Fruit fly (Drosophila melanogaster) whole organism, pupa: Measurements from ENCODE around the gene CG32590.
A peak's percentile ranks its signal among the peaks of the same experiment; 100 is the strongest.

Experiments
- CG10348 ChIP-seq: fragments of 200-800 bp; sonication (Bioruptor generic); IDR thresholded peaks from 2 replicates; pipeline ENCODE4 v1.3.6; 2022; ENCODE audit warnings: missing biosample characterization, missing genetic modification characterization
- CG12605 ChIP-seq: fragments of 200-800 bp; sonication (Bioruptor generic); IDR thresholded peaks from 2 replicates; pipeline ENCODE4 v1.3.6; 2022; ENCODE audit warnings: missing biosample characterization, missing genetic modification characterization
- CG13204 ChIP-seq: fragments of 200-800 bp; sonication (Bioruptor generic); optimal IDR thresholded peaks from 2 replicates; lab custom pipeline; 2018; ENCODE audit warnings: missing biosample characterization, mild to moderate bottlenecking, missing genetic modification characterization, moderate library complexity
- CG14655 ChIP-seq: fragments of 200-800 bp; sonication (Bioruptor generic); optimal IDR thresholded peaks from 3 replicates; lab custom pipeline; 2017; ENCODE audit warnings: mild to moderate bottlenecking, missing biosample characterization, missing genetic modification reagents, missing genetic modification characterization
- CG15710 ChIP-seq: fragments of 200-800 bp; sonication (Bioruptor generic); optimal IDR thresholded peaks from 2 replicates; lab custom pipeline; 2018; ENCODE audit warnings: missing biosample characterization, mild to moderate bottlenecking, missing genetic modification characterization, moderate library complexity
- CG17806 ChIP-seq: fragments of 200-800 bp; sonication (Bioruptor generic); optimal IDR thresholded peaks from 2 replicates; lab custom pipeline; 2018; ENCODE audit warnings: missing biosample characterization, mild to moderate bottlenecking, missing genetic modification characterization, moderate library complexity
- CG32121 ChIP-seq: fragments of 200-800 bp; sonication (Bioruptor generic); IDR thresholded peaks from 2 replicates; pipeline ENCODE4 v1.3.6; 2022; ENCODE audit warnings: missing biosample characterization, missing genetic modification characterization
- CG34367 ChIP-seq: fragments of 200-800 bp; sonication (Bioruptor generic); optimal IDR thresholded peaks from 2 replicates; lab custom pipeline; 2018; ENCODE audit warnings: missing biosample characterization, mild to moderate bottlenecking, missing genetic modification characterization
- CG4496 ChIP-seq: fragments of 200-800 bp; sonication (Bioruptor generic); IDR thresholded peaks from 3 replicates; pipeline ENCODE4 v1.3.6; 2022; ENCODE audit warnings: missing biosample characterization, missing genetic modification characterization
- CG8159 ChIP-seq: fragments of 200-800 bp; sonication (Bioruptor generic); optimal IDR thresholded peaks from 3 replicates; lab custom pipeline; 2018; ENCODE audit warnings: missing biosample characterization, mild to moderate bottlenecking, missing genetic modification characterization, moderate library complexity
- CG8301 ChIP-seq: fragments of 200-800 bp; sonication (Bioruptor generic); optimal IDR thresholded peaks from 2 replicates; lab custom pipeline; 2018; ENCODE audit warnings: missing biosample characterization, mild to moderate bottlenecking, missing genetic modification characterization
- CG9948 ChIP-seq: fragments of 200-800 bp; sonication (Bioruptor generic); optimal IDR thresholded peaks from 2 replicates; lab custom pipeline; 2018; ENCODE audit warnings: missing biosample characterization, mild to moderate bottlenecking, missing genetic modification characterization, moderate library complexity
- D1 ChIP-seq: fragments of 200-800 bp; sonication (Bioruptor generic); optimal IDR thresholded peaks from 2 replicates; lab custom pipeline; 2018; ENCODE audit warnings: missing biosample characterization, mild to moderate bottlenecking, missing genetic modification characterization, moderate library complexity
- EcR ChIP-seq: fragments of 200-800 bp; sonication (Bioruptor generic); optimal IDR thresholded peaks from 3 replicates; lab custom pipeline; 2019; ENCODE audit warnings: missing biosample characterization, missing genetic modification characterization, mild to moderate bottlenecking, moderate library complexity, missing genetic modification reagents
- Ets98B ChIP-seq: fragments of 200-800 bp; sonication (Bioruptor generic); IDR thresholded peaks from 2 replicates; pipeline ENCODE4 v1.3.6; 2022; ENCODE audit warnings: missing biosample characterization, missing genetic modification characterization
- Pif1A ChIP-seq: fragments of 200-800 bp; sonication (Bioruptor generic); optimal IDR thresholded peaks from 3 replicates; lab custom pipeline; 2016; ENCODE audit warnings: missing biosample characterization, missing genetic modification characterization
- Pif1B ChIP-seq: fragments of 200-800 bp; sonication (Bioruptor generic); optimal IDR thresholded peaks from 3 replicates; lab custom pipeline; 2016; ENCODE audit warnings: missing biosample characterization, missing genetic modification characterization
- Snoo ChIP-seq: fragments of 200-800 bp; sonication (Bioruptor generic); optimal IDR thresholded peaks from 3 replicates; lab custom pipeline; 2017; ENCODE audit warnings: missing biosample characterization, mild to moderate bottlenecking, missing genetic modification characterization, inconsistent platforms
- fd96Ca ChIP-seq: fragments of 200-800 bp; sonication (Bioruptor generic); IDR thresholded peaks from 3 replicates; pipeline ENCODE4 v1.3.6; 2022; ENCODE audit warnings: missing biosample characterization, missing genetic modification characterization
- gl ChIP-seq: fragments of 200-800 bp; sonication (Bioruptor generic); optimal IDR thresholded peaks from 2 replicates; lab custom pipeline; 2018; ENCODE audit warnings: missing biosample characterization, mild to moderate bottlenecking, missing genetic modification characterization
- rn ChIP-seq: fragments of 200-800 bp; sonication (Bioruptor generic); IDR thresholded peaks from 2 replicates; pipeline ENCODE4 v1.3.6; 2022; ENCODE audit warnings: missing biosample characterization, missing genetic modification characterization

The CG32590 gene

DNA sequence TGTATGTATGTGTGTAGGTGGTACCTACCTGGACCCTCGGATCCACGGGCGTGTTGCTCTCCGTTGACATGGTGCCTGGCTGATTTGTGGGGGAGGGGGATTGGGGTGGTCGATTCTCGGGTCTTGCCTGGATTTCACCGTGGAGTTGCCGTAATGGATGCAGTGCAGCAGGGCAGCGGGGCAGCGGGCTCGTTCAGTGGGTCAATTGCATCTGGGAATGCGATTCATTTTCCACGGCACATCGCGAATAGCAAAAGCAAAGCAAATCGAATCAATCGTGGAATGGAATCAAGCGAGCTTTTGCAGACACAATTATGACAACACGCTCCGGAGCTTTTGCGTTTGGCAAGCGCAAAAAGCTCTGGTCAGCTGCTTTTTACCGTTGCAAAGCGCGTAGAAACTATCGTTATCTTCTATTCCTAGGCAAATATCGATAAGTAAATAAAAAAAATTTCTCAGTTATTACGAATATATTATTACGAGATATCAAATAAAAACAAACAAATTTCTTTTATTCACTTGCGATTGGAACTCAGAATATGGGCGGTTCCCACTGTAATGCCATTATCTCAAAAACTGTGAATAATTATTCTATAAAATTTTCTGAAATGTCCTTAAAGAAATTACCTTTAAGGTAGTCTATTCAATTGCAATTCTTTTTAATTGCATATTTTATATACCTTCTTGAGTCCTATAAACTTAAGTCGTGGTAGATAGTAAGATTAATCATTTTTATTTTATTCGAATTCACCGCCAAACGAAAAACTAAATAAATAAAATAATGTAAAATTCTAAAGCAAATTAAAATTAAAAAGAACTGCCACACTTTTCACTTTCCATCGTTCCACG, 7.0 kb downstream of the CG32590 start, which contains the start of gene CG14408:
Gene CG14408 (minus strand): TSS at position 321 of the 849 bp plus-strand sequence.
- no peak for TF ChIP-seq CG10348 (GFP tag; lab: Robert Waterston, UW)
- TF ChIP-seq CG9948 (tag; lab: Kevin White, UChicago), result no peak
- no peak for TF ChIP-seq Ets98B (GFP tag; lab: Robert Waterston, UW)
- TF ChIP-seq EcR, result no peak

- TF ChIP-seq CG13204 (GFP tag; lab: Kevin White, UChicago), result no peak
These were observed 11.3 kb downstream of the CG32590 start for dm6 chrX:14827643-14828042.

- TF ChIP-seq CG9948 (tag; lab: Kevin White, UChicago) (no peak), Snoo (tag; lab: Kevin White, UChicago) (no peak), CG32121 (0 out of 2 replicates have a peak, but pooled peaks have one; percentile 14), EcR (no peak), Pif1A (GFP tag; lab: Kevin White, UChicago) (no peak), CG15710 (tag; lab: Kevin White, UChicago) (no peak), CG14655 (GFP tag; lab: Kevin White, UChicago) (no peak), CG13204 (GFP tag; lab: Kevin White, UChicago) (no peak), Ets98B (GFP tag; lab: Robert Waterston, UW) (peak; percentile 63), fd96Ca (GFP tag; lab: Robert Waterston, UW) (no peak), D1 (tag; lab: Kevin White, UChicago) (no peak), CG34367 (tag; lab: Kevin White, UChicago) (no peak), CG8301 (no peak), Pif1B (GFP tag; lab: Kevin White, UChicago) (peak; percentile 8), rn (no peak), CG4496 (GFP tag; lab: Robert Waterston, UW) (peak; percentile 57; the same call in 2 of the 3 replicates), CG17806 (no peak), CG12605 (GFP tag; lab: Robert Waterston, UW) (peak; percentile 31; the same call in 1 of the 2 replicates)
These were observed 12.8 kb downstream of the CG32590 start, which contains the start of gene rut for dm6 chrX:14825922-14826617. Gene rut (minus strand): TSS chrX:14826073.

dm6 chrX:14825470-14825787, 13.5 kb downstream of the CG32590 start:
- TF ChIP-seq Ets98B (GFP tag; lab: Robert Waterston, UW), result no peak
- TF ChIP-seq CG15710 (tag; lab: Kevin White, UChicago), result no peak
- TF ChIP-seq CG8301, result no peak
- no peak for TF ChIP-seq CG10348 (GFP tag; lab: Robert Waterston, UW)
- TF ChIP-seq CG12605 (GFP tag; lab: Robert Waterston, UW), result no peak

dm6 chrX:14824690-14825469, 14.0 kb downstream of the CG32590 start:
- 0 out of 3 replicates have a peak, but pooled peaks have one; percentile 7 for TF ChIP-seq CG4496 (GFP tag; lab: Robert Waterston, UW)
- TF ChIP-seq Ets98B (GFP tag; lab: Robert Waterston, UW), result no peak
- TF ChIP-seq CG14655 (GFP tag; lab: Kevin White, UChicago), result no peak
- no peak for TF ChIP-seq fd96Ca (GFP tag; lab: Robert Waterston, UW)
- TF ChIP-seq, all 21 proteins: peak for 1

dm6 chrX:14812239-14812638, 26.7 kb downstream of the CG32590 start:
- TF ChIP-seq Pif1A (GFP tag; lab: Kevin White, UChicago) (no peak), CG15710 (tag; lab: Kevin White, UChicago) (no peak), CG9948 (tag; lab: Kevin White, UChicago) (no peak), CG17806 (peak; percentile 9), fd96Ca (GFP tag; lab: Robert Waterston, UW) (peak; percentile 74), CG10348 (GFP tag; lab: Robert Waterston, UW) (no peak), CG34367 (tag; lab: Kevin White, UChicago) (no peak), rn (no peak), gl (tag; lab: Kevin White, UChicago) (no peak), D1 (tag; lab: Kevin White, UChicago) (no peak), Snoo (tag; lab: Kevin White, UChicago) (no peak), EcR (no peak), CG12605 (GFP tag; lab: Robert Waterston, UW) (peak; percentile 33; the same call in 1 of the 2 replicates), Pif1B (GFP tag; lab: Kevin White, UChicago) (no peak), CG32121 (peak; percentile 70), CG13204 (GFP tag; lab: Kevin White, UChicago) (no peak), Ets98B (GFP tag; lab: Robert Waterston, UW) (peak; percentile 83), CG4496 (GFP tag; lab: Robert Waterston, UW) (peak; percentile 78; the same call in 2 of the 3 replicates), CG8159 (tag; lab: Kevin White, UChicago) (no peak), CG14655 (GFP tag; lab: Kevin White, UChicago) (peak; percentile 61), CG8301 (peak; percentile 53)
